Worm (Caenorhabditis elegans) whole organism, L4 larva: ENCODE results near the gene vha-20.
A peak's percentile ranks its signal among the peaks of the same experiment; 100 is the strongest.

ENCODE experiments used
- D1046.2 ChIP-seq: fragments of 200-800 bp; sonication (Bioruptor generic); IDR thresholded peaks from 2 replicates; pipeline ENCODE4 v1.3.6; 2022; ENCODE audit warnings: missing genetic modification characterization, missing compliant biosample characterization
- F44E2.7 ChIP-seq: fragments of 200-800 bp; sonication (Bioruptor generic); IDR thresholded peaks from 2 replicates; pipeline ENCODE4 v2.1.2; 2022; ENCODE audit warnings: missing genetic modification characterization, missing compliant biosample characterization
- F49E8.2 ChIP-seq: sonication (generic microtip); optimal IDR thresholded peaks from 2 replicates; lab custom pipeline; 2016; ENCODE audit warnings: missing compliant biosample characterization, mild to moderate bottlenecking, missing genetic modification characterization, borderline replicate concordance
- T26A8.4 ChIP-seq: fragments of 200-800 bp; sonication (Bioruptor generic); IDR thresholded peaks from 2 replicates; pipeline ENCODE4 v1.3.6; 2022; ENCODE audit warnings: missing genetic modification characterization, missing compliant biosample characterization
- Y48G9A.11 ChIP-seq: fragments of 200-800 bp; sonication (Bioruptor generic); IDR thresholded peaks from 2 replicates; pipeline ENCODE4 v1.3.6; 2022; ENCODE audit warnings: missing genetic modification reagents, missing genetic modification characterization, missing compliant biosample characterization
- Y5F2A.4 ChIP-seq: fragments of 200-800 bp; sonication (Bioruptor generic); optimal IDR thresholded peaks from 2 replicates; lab custom pipeline; 2018; ENCODE audit warnings: mild to moderate bottlenecking, missing genetic modification characterization, missing compliant biosample characterization
- ZK546.5 ChIP-seq, 2 experiments: sonication (generic microtip); optimal IDR thresholded peaks; 2 replicates each; lab custom pipeline; 2017; ENCODE audit warnings: missing biosample characterization in 2 of 2, missing genetic modification characterization in 2 of 2
- aha-1 ChIP-seq: fragments of 150-350 bp; peaks from one replicate; lab custom pipeline; 2014; ENCODE audit warnings: missing biosample characterization, missing genetic modification characterization
- aly-2 ChIP-seq: sonication (generic microtip); optimal IDR thresholded peaks from 2 replicates; lab custom pipeline; 2018; ENCODE audit warnings: missing biosample characterization, missing genetic modification characterization
- ceh-28 ChIP-seq: fragments of 150-350 bp; optimal IDR thresholded peaks from 2 replicates; lab custom pipeline; 2014; ENCODE audit warnings: missing biosample characterization, missing genetic modification reagents, missing genetic modification characterization
- ces-1 ChIP-seq: fragments of 150-350 bp; sonication (generic microtip); optimal IDR thresholded peaks from 4 replicates; lab custom pipeline; 2014; ENCODE audit warnings: missing biosample characterization, missing genetic modification reagents, missing genetic modification characterization
- cey-2 ChIP-seq: sonication (generic microtip); optimal IDR thresholded peaks from 3 replicates; lab custom pipeline; 2017; ENCODE audit warnings: missing genetic modification characterization, mild to moderate bottlenecking, missing compliant biosample characterization, antibody characterized with exemption, borderline replicate concordance; ENCODE audit not compliant: insufficient read depth
- ctbp-1 ChIP-seq: fragments of 200-800 bp; sonication (Bioruptor generic); IDR thresholded peaks from 2 replicates; pipeline ENCODE4 v1.3.6; 2022; ENCODE audit warnings: missing genetic modification reagents, missing genetic modification characterization, missing compliant biosample characterization
- daf-16 ChIP-seq, 3 experiments: sonication (generic microtip); optimal IDR thresholded peaks; 2 replicates each; lab custom pipeline; 2016 to 2017; ENCODE audit warnings: missing genetic modification characterization in 3 of 3, missing genetic modification reagents in 3 of 3, mild to moderate bottlenecking in 2 of 3, missing compliant biosample characterization in 2 of 3, missing biosample characterization in 1 of 3, moderate library complexity in 1 of 3
- dmd-6 ChIP-seq: fragments of 200-800 bp; sonication (Bioruptor generic); IDR thresholded peaks from 2 replicates; pipeline ENCODE4 v1.3.6; 2022; ENCODE audit warnings: missing genetic modification reagents, missing genetic modification characterization, missing compliant biosample characterization
- dmd-8 ChIP-seq: fragments of 200-800 bp; sonication (Bioruptor generic); IDR thresholded peaks from 2 replicates; pipeline ENCODE4 v1.3.6; 2022; ENCODE audit warnings: missing genetic modification characterization, missing compliant biosample characterization
- dpl-1 ChIP-seq: fragments of 150-350 bp; optimal IDR thresholded peaks from 2 replicates; lab custom pipeline; 2014; ENCODE audit warnings: missing biosample characterization, missing genetic modification reagents, missing genetic modification characterization
- dve-1 ChIP-seq: sonication (generic microtip); optimal IDR thresholded peaks from 2 replicates; lab custom pipeline; 2017; ENCODE audit warnings: antibody characterized with exemption, mild to moderate bottlenecking, missing genetic modification characterization, missing compliant biosample characterization; ENCODE audit not compliant: insufficient read depth
- hlh-11 ChIP-seq: fragments of 200-800 bp; sonication (Bioruptor generic); optimal IDR thresholded peaks from 2 replicates; lab custom pipeline; 2018; ENCODE audit warnings: mild to moderate bottlenecking, missing genetic modification characterization, missing compliant biosample characterization
- hlh-30 ChIP-seq: sonication (generic microtip); optimal IDR thresholded peaks from 2 replicates; lab custom pipeline; 2017; ENCODE audit warnings: antibody characterized with exemption, mild to moderate bottlenecking, missing genetic modification characterization, missing compliant biosample characterization; ENCODE audit not compliant: insufficient read depth
- lim-7 ChIP-seq: fragments of 200-800 bp; sonication (Bioruptor generic); IDR thresholded peaks from 2 replicates; pipeline ENCODE4 v1.3.6; 2022; ENCODE audit warnings: missing genetic modification characterization, missing compliant biosample characterization
- lsy-2 ChIP-seq, 2 experiments: fragments of 150-350 bp in 1 of 2; sonication (generic microtip) in 1 of 2; optimal IDR thresholded peaks; 2 replicates each; lab custom pipeline; 2014 to 2017; ENCODE audit warnings: missing biosample characterization in 2 of 2, missing genetic modification characterization in 2 of 2
- mdl-1 ChIP-seq, 2 experiments: fragments of 150-350 bp in 1 of 2; sonication (generic microtip) in 1 of 2; optimal IDR thresholded peaks; 2 replicates each; lab custom pipeline; 2014 to 2017; ENCODE audit warnings: missing biosample characterization in 2 of 2, missing genetic modification characterization in 2 of 2
- mdt-29 ChIP-seq: fragments of 200-800 bp; sonication (Bioruptor generic); IDR thresholded peaks from 2 replicates; pipeline ENCODE4 v1.3.6; 2022; ENCODE audit warnings: missing genetic modification reagents, missing genetic modification characterization, missing compliant biosample characterization
- mep-1 ChIP-seq: fragments of 150-350 bp; sonication (generic microtip); optimal IDR thresholded peaks from 3 replicates; lab custom pipeline; 2014; ENCODE audit warnings: missing biosample characterization, missing genetic modification characterization
- mxl-3 ChIP-seq: fragments of 200-800 bp; sonication (Bioruptor generic); optimal IDR thresholded peaks from 2 replicates; lab custom pipeline; 2018; ENCODE audit warnings: mild to moderate bottlenecking, missing genetic modification characterization, missing compliant biosample characterization
- nhr-102 ChIP-seq: sonication (generic microtip); optimal IDR thresholded peaks from 2 replicates; lab custom pipeline; 2016; ENCODE audit warnings: mild to moderate bottlenecking, missing genetic modification characterization, moderate library complexity, missing compliant biosample characterization
- nhr-11 ChIP-seq: fragments of 150-350 bp; optimal IDR thresholded peaks from 2 replicates; lab custom pipeline; 2014; ENCODE audit warnings: missing biosample characterization, missing genetic modification characterization
- nhr-28 ChIP-seq: fragments of 150-350 bp; optimal IDR thresholded peaks from 2 replicates; lab custom pipeline; 2014; ENCODE audit warnings: missing biosample characterization, missing genetic modification characterization
- nhr-42 ChIP-seq: fragments of 200-800 bp; sonication (Bioruptor generic); IDR thresholded peaks from 2 replicates; pipeline ENCODE4 v1.3.6; 2022; ENCODE audit warnings: missing genetic modification characterization, missing compliant biosample characterization
- nhr-48 ChIP-seq: sonication (generic microtip); optimal IDR thresholded peaks from 2 replicates; lab custom pipeline; 2016; ENCODE audit warnings: mild to moderate bottlenecking, missing genetic modification characterization, missing compliant biosample characterization
- nhr-76 ChIP-seq: fragments of 150-350 bp; optimal IDR thresholded peaks from 2 replicates; lab custom pipeline; 2014; ENCODE audit warnings: missing biosample characterization, missing genetic modification characterization
- nhr-77 ChIP-seq: fragments of 150-350 bp; optimal IDR thresholded peaks from 2 replicates; lab custom pipeline; 2014; ENCODE audit warnings: missing biosample characterization, missing genetic modification characterization
- php-3 ChIP-seq: fragments of 200-800 bp; sonication (Bioruptor generic); IDR thresholded peaks from 2 replicates; pipeline ENCODE4 v1.3.6; 2022; ENCODE audit warnings: missing genetic modification reagents, missing genetic modification characterization, missing compliant biosample characterization
- pqm-1 ChIP-seq: sonication (generic microtip); optimal IDR thresholded peaks from 2 replicates; lab custom pipeline; 2017; ENCODE audit warnings: missing biosample characterization, missing genetic modification characterization
- snpc-4 ChIP-seq: fragments of 150-350 bp; optimal IDR thresholded peaks from 2 replicates; lab custom pipeline; 2014; ENCODE audit warnings: missing biosample characterization, missing genetic modification characterization
- spr-1 ChIP-seq: sonication (generic microtip); optimal IDR thresholded peaks from 2 replicates; lab custom pipeline; 2016; ENCODE audit warnings: mild to moderate bottlenecking, missing genetic modification characterization, missing compliant biosample characterization
- unc-39 ChIP-seq: sonication (generic microtip); optimal IDR thresholded peaks from 2 replicates; lab custom pipeline; 2017; ENCODE audit warnings: missing biosample characterization, missing genetic modification characterization
- unc-62 ChIP-seq, 3 experiments: fragments of 150-350 bp in 1 of 3; sonication (generic microtip); optimal IDR thresholded peaks in 2 of 3; peaks in 1 of 3; 1 replicate in 1 of 3; 2 replicates in 2 of 3; lab custom pipeline; 2014 to 2017; ENCODE audit warnings: missing biosample characterization in 3 of 3, missing genetic modification characterization in 3 of 3, missing genetic modification reagents in 3 of 3, missing genotype in 1 of 3
- zip-2 ChIP-seq: fragments of 150-350 bp; optimal IDR thresholded peaks from 2 replicates; lab custom pipeline; 2014; ENCODE audit warnings: missing biosample characterization, missing genetic modification characterization

Gene vha-20

ce11 chrX:14146740-14147140 is 17.6 kb downstream of the vha-20 start (continued):
- TF ChIP-seq ces-1 (GFP tag; lab: Kevin White, UChicago) (no peak), cey-2 (tag; lab: Kevin White, UChicago) (no peak), lsy-2 (tag; optimal IDR thresholded peaks at IDR 0.05; lab: Kevin White, UChicago) (peak; percentile 44 to 75), snpc-4 (tag; lab: Kevin White, UChicago) (no peak), ctbp-1 (0 out of 2 replicates have a peak, but pooled peaks have one; percentile 20), mxl-3 (GFP tag; lab: Kevin White, UChicago) (peak; percentile 44), ceh-28 (tag; lab: Kevin White, UChicago) (peak; percentile 32), lim-7 (no peak), nhr-102 (peak; percentile 22), dmd-6 (GFP tag; lab: Robert Waterston, UW) (peak; percentile 73), nhr-42 (GFP tag; lab: Robert Waterston, UW) (peak; percentile 41; the same call in 1 of the 2 replicates), dmd-8 (GFP tag; lab: Robert Waterston, UW) (no peak), aha-1 (tag; lab: Kevin White, UChicago) (peak; percentile 18), mep-1 (tag; lab: Kevin White, UChicago) (peak; percentile 88), T26A8.4 (peak; percentile 50; the same call in 1 of the 2 replicates), dve-1 (tag; lab: Kevin White, UChicago) (peak; percentile 91), D1046.2 (GFP tag; lab: Robert Waterston, UW) (no peak), spr-1 (no peak), mdt-29 (GFP tag; lab: Robert Waterston, UW) (no peak), aly-2 (tag; lab: Kevin White, UChicago) (no peak), F44E2.7 (GFP tag; lab: Robert Waterston, UW) (no peak), nhr-11 (peak; percentile 79), Y5F2A.4 (GFP tag; lab: Kevin White, UChicago) (no peak), dpl-1 (GFP tag; lab: Kevin White, UChicago) (peak; percentile 54), zip-2 (tag; lab: Kevin White, UChicago) (peak; percentile 17), nhr-48 (tag; lab: Kevin White, UChicago) (peak; percentile 16), pqm-1 (tag; lab: Kevin White, UChicago) (no peak)
- TF ChIP-seq, all 104 proteins: peak for 39

- TF ChIP-seq unc-39 (tag; lab: Kevin White, UChicago) (no peak), Y48G9A.11 (GFP tag; lab: Robert Waterston, UW) (no peak), nhr-42 (GFP tag; lab: Robert Waterston, UW) (no peak), nhr-76 (tag; lab: Kevin White, UChicago) (no peak), mdl-1 (tag; optimal IDR thresholded peaks at IDR 0.05; lab: Kevin White, UChicago) (peak in 1 of 2 experiments; percentile 58), F49E8.2 (tag; lab: Kevin White, UChicago) (no peak), hlh-30 (peak; percentile 77), snpc-4 (tag; lab: Kevin White, UChicago) (no peak), hlh-11 (peak; percentile 2), cey-2 (tag; lab: Kevin White, UChicago) (no peak), unc-62 (GFP tag; optimal IDR thresholded peaks at IDR 0.05 in 1 of 2; lab: Kevin White, UChicago) (peak in 1 of 2 experiments; percentile 65), unc-62 (tag; optimal IDR thresholded peaks at IDR 0.05; lab: Kevin White, UChicago) (no peak), daf-16 (GFP tag; optimal IDR thresholded peaks at IDR 0.05; lab: Kevin White, UChicago) (no peak), daf-16 (tag; optimal IDR thresholded peaks at IDR 0.05; lab: Kevin White, UChicago) (peak; percentile 98), php-3 (GFP tag; lab: Robert Waterston, UW) (no peak), dmd-6 (GFP tag; lab: Robert Waterston, UW) (0 out of 2 replicates have a peak, but pooled peaks have one; percentile 17), ZK546.5 (tag; optimal IDR thresholded peaks at IDR 0.05; lab: Kevin White, UChicago) (no peak), nhr-77 (peak; percentile 43), nhr-28 (peak; percentile 38), dve-1 (tag; lab: Kevin White, UChicago) (peak; percentile 74)
Observed at ce11 chrX:14145634-14146033, 18.7 kb downstream of the vha-20 start.
